Worm (Caenorhabditis elegans): ENCODE data around the gene T23D5.3.

The T23D5.3 gene

ce11 chrV:15721431-15721830 is 12.0 kb downstream of the T23D5.3 start:
- no peak for TF ChIP-seq ztf-11 (tag; optimal IDR thresholded peaks at IDR 0.05)
- no peak for TF ChIP-seq ham-2 (GFP tag; optimal IDR thresholded peaks at IDR 0.05)
- no peak for TF ChIP-seq nhr-2 (tag; optimal IDR thresholded peaks at IDR 0.05)
- TF ChIP-seq unc-39 (tag; optimal IDR thresholded peaks at IDR 0.05), result no peak
- no peak for TF ChIP-seq lin-13 (tag; optimal IDR thresholded peaks at IDR 0.05)
- TF ChIP-seq zip-8 (tag; optimal IDR thresholded peaks at IDR 0.05), result no peak
- TF ChIP-seq nhr-237 (tag; optimal IDR thresholded peaks at IDR 0.05), result no peak
- TF ChIP-seq lsy-2 (tag; optimal IDR thresholded peaks at IDR 0.05), result no peak
- no peak for TF ChIP-seq pha-4 (tag; optimal IDR thresholded peaks at IDR 0.05)
- TF ChIP-seq mls-2 (tag; optimal IDR thresholded peaks at IDR 0.05), result no peak
- TF ChIP-seq elt-1 (tag; optimal IDR thresholded peaks at IDR 0.05; ENCODE audit: borderline replicate concordance, insufficient read depth), result no peak
- no peak for TF ChIP-seq cnd-1 (tag; optimal IDR thresholded peaks at IDR 0.05)
- TF ChIP-seq blmp-1 (tag; optimal IDR thresholded peaks at IDR 0.05), result no peak
- no peak for TF ChIP-seq snpc-4 (tag; optimal IDR thresholded peaks at IDR 0.05)
- TF ChIP-seq elt-3 (tag; optimal IDR thresholded peaks at IDR 0.05), result no peak

- TF ChIP-seq elt-3 (tag; optimal IDR thresholded peaks at IDR 0.05) (no peak), nhr-76 (tag; optimal IDR thresholded peaks at IDR 0.05) (no peak), zip-8 (tag; optimal IDR thresholded peaks at IDR 0.05) (no peak), elt-1 (tag; optimal IDR thresholded peaks at IDR 0.05; ENCODE audit: borderline replicate concordance, insufficient read depth) (no peak), mls-2 (tag; optimal IDR thresholded peaks at IDR 0.05) (no peak), tbx-8 (GFP tag; optimal IDR thresholded peaks at IDR 0.05) (no peak), flh-1 (GFP tag; optimal IDR thresholded peaks at IDR 0.05) (no peak), blmp-1 (tag; optimal IDR thresholded peaks at IDR 0.05) (no peak), ceh-83 (GFP tag; optimal IDR thresholded peaks at IDR 0.05) (no peak), mab-5 (tag; optimal IDR thresholded peaks at IDR 0.05) (no peak), bed-3 (GFP tag; optimal IDR thresholded peaks at IDR 0.05) (no peak)
Measured at ce11 chrV:15719570-15719969, 13.9 kb downstream of the T23D5.3 start, which contains the start of gene Y6E2A.7. TSS of gene Y6E2A.7 (plus strand) at chrV:15719870.

- no peak for TF ChIP-seq bed-3 (GFP tag; optimal IDR thresholded peaks at IDR 0.05)
- TF ChIP-seq ces-1 (GFP tag; optimal IDR thresholded peaks at IDR 0.05), result no peak
- no peak for TF ChIP-seq sptf-1 (tag; optimal IDR thresholded peaks at IDR 0.05)
- no peak for TF ChIP-seq lin-13 (tag; optimal IDR thresholded peaks at IDR 0.05)
- TF ChIP-seq nhr-28 (tag; optimal IDR thresholded peaks at IDR 0.05), result no peak
- TF ChIP-seq mep-1 (tag; optimal IDR thresholded peaks at IDR 0.05), result no peak
- TF ChIP-seq sem-2 (GFP tag; optimal IDR thresholded peaks at IDR 0.05), result no peak
- no peak for TF ChIP-seq unc-120 (tag; optimal IDR thresholded peaks at IDR 0.05; ENCODE audit: poor library complexity, severe bottlenecking)
- TF ChIP-seq elt-1 (tag; optimal IDR thresholded peaks at IDR 0.05; ENCODE audit: borderline replicate concordance, insufficient read depth), result no peak
- no peak for TF ChIP-seq snpc-4 (tag; optimal IDR thresholded peaks at IDR 0.05)
- TF ChIP-seq mab-5 (tag; optimal IDR thresholded peaks at IDR 0.05), result no peak
- TF ChIP-seq nhr-76 (tag; optimal IDR thresholded peaks at IDR 0.05), result no peak
- no peak for TF ChIP-seq M03D4.4 (tag; optimal IDR thresholded peaks at IDR 0.05)
- TF ChIP-seq hlh-1 (tag; optimal IDR thresholded peaks at IDR 0.05), result no peak
- TF ChIP-seq blmp-1 (tag; optimal IDR thresholded peaks at IDR 0.05), result no peak
- no peak for TF ChIP-seq elt-3 (tag; optimal IDR thresholded peaks at IDR 0.05)
- TF ChIP-seq cnd-1 (tag; optimal IDR thresholded peaks at IDR 0.05), result no peak
- TF ChIP-seq nhr-12 (tag; optimal IDR thresholded peaks at IDR 0.05), result no peak
- TF ChIP-seq lsy-2 (tag; optimal IDR thresholded peaks at IDR 0.05), result no peak
Measured at ce11 chrV:15718562-15718961, 14.9 kb downstream of the T23D5.3 start, which contains the start of gene Y6E2A.5. TSS of gene Y6E2A.5 (minus strand) at chrV:15718662.

ce11 chrV:15716679-15717078 is 16.8 kb downstream of the T23D5.3 start, which contains the start of gene Y6E2A.4:
TSS of gene Y6E2A.4 (minus strand) at chrV:15716779.
- TF ChIP-seq unc-39 (tag; optimal IDR thresholded peaks at IDR 0.05), result no peak
- no peak for TF ChIP-seq nhr-76 (tag; optimal IDR thresholded peaks at IDR 0.05)
- no peak for TF ChIP-seq flh-1 (GFP tag; optimal IDR thresholded peaks at IDR 0.05)
- TF ChIP-seq ztf-11 (tag; optimal IDR thresholded peaks at IDR 0.05), result no peak
- no peak for TF ChIP-seq bed-3 (GFP tag; optimal IDR thresholded peaks at IDR 0.05)
- no peak for TF ChIP-seq mls-2 (tag; optimal IDR thresholded peaks at IDR 0.05)
- no peak for TF ChIP-seq zip-8 (tag; optimal IDR thresholded peaks at IDR 0.05)
- no peak for TF ChIP-seq drap-1 (GFP tag; optimal IDR thresholded peaks at IDR 0.05)
- no peak for TF ChIP-seq lin-13 (tag; optimal IDR thresholded peaks at IDR 0.05)
- TF ChIP-seq ham-2 (GFP tag; optimal IDR thresholded peaks at IDR 0.05), result no peak
- TF ChIP-seq mab-5 (tag; optimal IDR thresholded peaks at IDR 0.05), result no peak
- TF ChIP-seq hlh-1 (tag; optimal IDR thresholded peaks at IDR 0.05), result no peak
- no peak for TF ChIP-seq nhr-2 (tag; optimal IDR thresholded peaks at IDR 0.05)
- TF ChIP-seq pha-4 (tag; optimal IDR thresholded peaks at IDR 0.05), result no peak

- TF ChIP-seq snpc-4 (tag; optimal IDR thresholded peaks at IDR 0.05) (no peak), mls-2 (tag; optimal IDR thresholded peaks at IDR 0.05) (no peak), nhr-12 (tag; optimal IDR thresholded peaks at IDR 0.05) (no peak), sptf-1 (tag; optimal IDR thresholded peaks at IDR 0.05) (no peak), nhr-2 (tag; optimal IDR thresholded peaks at IDR 0.05) (no peak), ham-2 (GFP tag; optimal IDR thresholded peaks at IDR 0.05) (no peak), unc-62 (GFP tag; optimal IDR thresholded peaks at IDR 0.05) (no peak), hlh-1 (tag; optimal IDR thresholded peaks at IDR 0.05) (no peak), unc-120 (tag; optimal IDR thresholded peaks at IDR 0.05; ENCODE audit: poor library complexity, severe bottlenecking) (no peak), lin-32 (GFP tag; optimal IDR thresholded peaks at IDR 0.05) (no peak), lsy-2 (tag; optimal IDR thresholded peaks at IDR 0.05) (no peak), mep-1 (tag; optimal IDR thresholded peaks at IDR 0.05) (no peak), cnd-1 (tag; optimal IDR thresholded peaks at IDR 0.05) (no peak)
Measured at ce11 chrV:15715636-15716035, 17.8 kb downstream of the T23D5.3 start.

All from whole organism, mixed stage, embryonic.